Fruit fly (Drosophila melanogaster) whole organism, embryonic: Measurements from ENCODE around the gene Patr-1.

Source experiments
- Aef1 ChIP-seq: fragments of 200-800 bp; sonication (Bioruptor generic); IDR thresholded peaks from 3 replicates; pipeline ENCODE4 v1.3.6; 2022; ENCODE audit warnings: missing biosample characterization, missing genetic modification characterization
- Awh ChIP-seq: fragments of 200-800 bp; sonication (Bioruptor generic); IDR thresholded peaks from 2 replicates; pipeline ENCODE4, ENCODE4 v1.3.6; 2022; ENCODE audit warnings: missing biosample characterization, missing genetic modification characterization
- B-H1 ChIP-seq: fragments of 200-800 bp; sonication (Bioruptor generic); IDR thresholded peaks from 3 replicates; pipeline ENCODE4 v1.3.6; 2022; ENCODE audit warnings: missing biosample characterization, missing genetic modification characterization
- Bgb ChIP-seq: fragments of 200-800 bp; sonication (Bioruptor generic); IDR thresholded peaks from 2 replicates; pipeline ENCODE4 v1.3.6; 2022; ENCODE audit warnings: missing biosample characterization, missing genetic modification characterization; ENCODE audit not compliant: partially characterized antibody
- CG12155 ChIP-seq: fragments of 200-800 bp; sonication (Bioruptor generic); optimal IDR thresholded peaks from 3 replicates; lab custom pipeline; 2016; ENCODE audit warnings: missing biosample characterization, missing genetic modification characterization
- CG13123 ChIP-seq: fragments of 200-800 bp; sonication (Bioruptor generic); optimal IDR thresholded peaks from 2 replicates; lab custom pipeline; 2016; ENCODE audit warnings: missing biosample characterization, missing genetic modification characterization
- CG14860 ChIP-seq: fragments of 200-800 bp; sonication (Bioruptor generic); IDR thresholded peaks from 3 replicates; pipeline ENCODE4 v1.3.6; 2022; ENCODE audit warnings: missing biosample characterization, missing genetic modification characterization; ENCODE audit not compliant: partially characterized antibody
- CG15073 ChIP-seq: fragments of 200-800 bp; sonication (Bioruptor generic); optimal IDR thresholded peaks from 2 replicates; lab custom pipeline; 2016; ENCODE audit warnings: missing biosample characterization, missing genetic modification characterization
- CG16779 ChIP-seq: fragments of 200-800 bp; sonication (Bioruptor generic); IDR thresholded peaks from 2 replicates; pipeline ENCODE4 v1.3.6; 2022; ENCODE audit warnings: missing biosample characterization, missing genetic modification characterization
- CG16863 ChIP-seq: fragments of 200-800 bp; sonication (Bioruptor generic); optimal IDR thresholded peaks from 3 replicates; lab custom pipeline; 2016; ENCODE audit warnings: missing biosample characterization, missing genetic modification characterization
- CG17612 ChIP-seq: fragments of 200-800 bp; sonication (Bioruptor generic); IDR thresholded peaks from 2 replicates; pipeline ENCODE4 v1.3.6; 2022; ENCODE audit warnings: missing biosample characterization, missing genetic modification characterization
- CG17912 ChIP-seq: fragments of 200-800 bp; sonication (Bioruptor generic); optimal IDR thresholded peaks from 2 replicates; lab custom pipeline; 2018; ENCODE audit warnings: missing biosample characterization, mild to moderate bottlenecking, missing genetic modification characterization
- CG2129 ChIP-seq: fragments of 200-800 bp; sonication (Bioruptor generic); IDR thresholded peaks from 2 replicates; pipeline ENCODE4 v1.3.6; 2022; ENCODE audit warnings: missing biosample characterization, missing genetic modification characterization; ENCODE audit not compliant: partially characterized antibody
- CG2202 ChIP-seq: fragments of 200-800 bp; sonication (Bioruptor generic); optimal IDR thresholded peaks from 2 replicates; lab custom pipeline; 2018; ENCODE audit warnings: missing biosample characterization, mild to moderate bottlenecking, missing genetic modification characterization
- CG31388 ChIP-seq: fragments of 200-800 bp; sonication (Bioruptor generic); optimal IDR thresholded peaks from 2 replicates; lab custom pipeline; 2016; ENCODE audit warnings: missing biosample characterization, missing genetic modification characterization
- CG32532 ChIP-seq: fragments of 200-800 bp; sonication (Bioruptor generic); IDR thresholded peaks from 2 replicates; pipeline ENCODE4 v1.3.6; 2022; ENCODE audit warnings: missing biosample characterization, missing genetic modification characterization
- CG33557 ChIP-seq: fragments of 200-800 bp; sonication (Bioruptor generic); optimal IDR thresholded peaks from 2 replicates; lab custom pipeline; 2019; ENCODE audit warnings: missing biosample characterization, mild to moderate bottlenecking, missing genetic modification characterization, moderate library complexity
- CG34224 ChIP-seq: fragments of 200-800 bp; sonication (Bioruptor generic); IDR thresholded peaks from 3 replicates; pipeline ENCODE4 v1.3.6; 2022; ENCODE audit warnings: missing biosample characterization, missing genetic modification characterization; ENCODE audit not compliant: partially characterized antibody
- CG3838 ChIP-seq: fragments of 200-800 bp; sonication (Bioruptor generic); optimal IDR thresholded peaks from 3 replicates; lab custom pipeline; 2016; ENCODE audit warnings: missing biosample characterization, missing genetic modification characterization
- CG42726 ChIP-seq: fragments of 200-800 bp; sonication (Bioruptor generic); IDR thresholded peaks from 2 replicates; pipeline ENCODE4 v1.3.6; 2022; ENCODE audit warnings: missing biosample characterization, missing genetic modification characterization; ENCODE audit not compliant: partially characterized antibody
- CG6765 ChIP-seq: fragments of 200-800 bp; sonication (Bioruptor generic); optimal IDR thresholded peaks from 3 replicates; lab custom pipeline; 2017; ENCODE audit warnings: missing biosample characterization, mild to moderate bottlenecking, missing genetic modification characterization
- CG6791 ChIP-seq: fragments of 200-800 bp; sonication (Bioruptor generic); IDR thresholded peaks from 3 replicates; pipeline ENCODE4 v1.3.6; 2022; ENCODE audit warnings: missing biosample characterization, missing genetic modification characterization; ENCODE audit not compliant: partially characterized antibody
- CG8359 ChIP-seq: fragments of 200-800 bp; sonication (Bioruptor generic); optimal IDR thresholded peaks from 2 replicates; lab custom pipeline; 2017; ENCODE audit warnings: missing biosample characterization, mild to moderate bottlenecking, missing genetic modification characterization, borderline replicate concordance
- CG8765 ChIP-seq: fragments of 200-800 bp; sonication (Bioruptor generic); IDR thresholded peaks from 2 replicates; pipeline ENCODE4 v1.3.6; 2022; ENCODE audit warnings: missing biosample characterization, missing genetic modification characterization
- CG8944 ChIP-seq: fragments of 200-800 bp; sonication (Bioruptor generic); optimal IDR thresholded peaks from 3 replicates; lab custom pipeline; 2016; ENCODE audit warnings: missing biosample characterization, missing genetic modification characterization
- CoRest ChIP-seq: fragments of 200-800 bp; sonication (Bioruptor generic); optimal IDR thresholded peaks from 3 replicates; lab custom pipeline; 2018; ENCODE audit warnings: missing biosample characterization, mild to moderate bottlenecking, missing genetic modification characterization, moderate library complexity
- CrebB ChIP-seq: fragments of 200-800 bp; sonication (Bioruptor generic); optimal IDR thresholded peaks from 3 replicates; lab custom pipeline; 2018; ENCODE audit warnings: missing biosample characterization, mild to moderate bottlenecking, missing genetic modification characterization
- Dad ChIP-seq: fragments of 200-800 bp; sonication (Bioruptor generic); optimal IDR thresholded peaks from 3 replicates; lab custom pipeline; 2016; ENCODE audit warnings: missing biosample characterization, missing genetic modification characterization
- Dbx ChIP-seq: fragments of 200-800 bp; sonication (Bioruptor generic); IDR thresholded peaks from 3 replicates; pipeline ENCODE4 v1.3.6; 2022; ENCODE audit warnings: missing biosample characterization, missing genetic modification characterization
- Fer3 ChIP-seq: fragments of 200-800 bp; sonication (Bioruptor generic); optimal IDR thresholded peaks from 2 replicates; lab custom pipeline; 2018; ENCODE audit warnings: missing biosample characterization, mild to moderate bottlenecking, missing genetic modification characterization, moderate library complexity
- HLH54F ChIP-seq: fragments of 200-800 bp; sonication (Bioruptor generic); optimal IDR thresholded peaks from 3 replicates; lab custom pipeline; 2016; ENCODE audit warnings: missing biosample characterization, missing genetic modification characterization
- Hsf ChIP-seq: fragments of 200-800 bp; sonication (Bioruptor generic); optimal IDR thresholded peaks from 3 replicates; lab custom pipeline; 2016; ENCODE audit warnings: missing biosample characterization, missing genetic modification characterization
- MBD-R2 ChIP-seq: fragments of 200-800 bp; sonication (Bioruptor generic); IDR thresholded peaks from 2 replicates; pipeline ENCODE4 v1.3.6; 2022; ENCODE audit warnings: missing biosample characterization, missing genetic modification characterization
- Ssrp ChIP-seq: fragments of 200-800 bp; sonication (Bioruptor generic); optimal IDR thresholded peaks from 2 replicates; lab custom pipeline; 2018; ENCODE audit warnings: missing biosample characterization, mild to moderate bottlenecking, missing genetic modification characterization, moderate library complexity
- aop ChIP-seq: fragments of 200-800 bp; sonication (Bioruptor generic); IDR thresholded peaks from 2 replicates; pipeline ENCODE4 v1.3.6; 2022; ENCODE audit warnings: missing biosample characterization, missing genetic modification characterization
- bab2 ChIP-seq: fragments of 200-800 bp; sonication (Bioruptor generic); optimal IDR thresholded peaks from 2 replicates; lab custom pipeline; 2016; ENCODE audit warnings: missing biosample characterization, missing genetic modification characterization
- chn ChIP-seq: fragments of 200-800 bp; sonication (Bioruptor generic); optimal IDR thresholded peaks from 2 replicates; lab custom pipeline; 2016; ENCODE audit warnings: missing biosample characterization, missing genetic modification characterization
- ems ChIP-seq: fragments of 200-800 bp; sonication (Bioruptor generic); optimal IDR thresholded peaks from 3 replicates; lab custom pipeline; 2016; ENCODE audit warnings: missing biosample characterization, missing genetic modification characterization
- gem ChIP-seq: fragments of 200-800 bp; sonication (Bioruptor generic); optimal IDR thresholded peaks from 2 replicates; lab custom pipeline; 2019; ENCODE audit warnings: missing biosample characterization, mild to moderate bottlenecking, missing genetic modification characterization, moderate library complexity
- gsb-n ChIP-seq: fragments of 200-800 bp; sonication (Bioruptor generic); optimal IDR thresholded peaks from 3 replicates; lab custom pipeline; 2018; ENCODE audit warnings: missing biosample characterization, mild to moderate bottlenecking, missing genetic modification characterization
- hbn ChIP-seq: fragments of 200-800 bp; sonication (Bioruptor generic); IDR thresholded peaks from 2 replicates; pipeline ENCODE4 v1.3.6; 2022; ENCODE audit warnings: missing biosample characterization, missing genetic modification characterization; ENCODE audit not compliant: partially characterized antibody
- lbe ChIP-seq: fragments of 200-800 bp; sonication (Bioruptor generic); optimal IDR thresholded peaks from 2 replicates; lab custom pipeline; 2016; ENCODE audit warnings: missing biosample characterization, mild to moderate bottlenecking, missing genetic modification characterization
- odd ChIP-seq: fragments of 200-800 bp; sonication (Bioruptor generic); optimal IDR thresholded peaks from 2 replicates; lab custom pipeline; 2017; ENCODE audit warnings: missing biosample characterization, mild to moderate bottlenecking, missing genetic modification characterization
- phol ChIP-seq: fragments of 200-800 bp; sonication (Bioruptor generic); optimal IDR thresholded peaks from 3 replicates; lab custom pipeline; 2018; ENCODE audit warnings: missing biosample characterization, mild to moderate bottlenecking, missing genetic modification characterization, moderate library complexity
- pros ChIP-seq: fragments of 200-800 bp; sonication (Bioruptor generic); optimal IDR thresholded peaks from 3 replicates; lab custom pipeline; 2019; ENCODE audit warnings: missing biosample characterization, mild to moderate bottlenecking, missing genetic modification characterization, moderate library complexity
- pum ChIP-seq: fragments of 200-800 bp; sonication (Bioruptor generic); optimal IDR thresholded peaks from 2 replicates; lab custom pipeline; 2016; ENCODE audit warnings: missing biosample characterization, missing genetic modification characterization
- sens-2 ChIP-seq: fragments of 200-800 bp; sonication (Bioruptor generic); IDR thresholded peaks from 2 replicates; pipeline ENCODE4 v1.3.6; 2022; ENCODE audit warnings: missing biosample characterization, missing genetic modification characterization
- tgo ChIP-seq: fragments of 200-800 bp; sonication (Bioruptor generic); IDR thresholded peaks from 3 replicates; pipeline ENCODE4 v1.3.6; 2022; ENCODE audit warnings: missing biosample characterization, missing genetic modification characterization
- tin ChIP-seq: fragments of 200-800 bp; sonication (Bioruptor generic); optimal IDR thresholded peaks from 3 replicates; lab custom pipeline; 2016; ENCODE audit warnings: missing biosample characterization, missing genetic modification characterization
- vvl ChIP-seq: fragments of 200-800 bp; sonication (Bioruptor generic); IDR thresholded peaks from 2 replicates; pipeline ENCODE4 v1.3.6; 2022; ENCODE audit warnings: missing biosample characterization, missing genetic modification characterization

Gene Patr-1

DNA sequence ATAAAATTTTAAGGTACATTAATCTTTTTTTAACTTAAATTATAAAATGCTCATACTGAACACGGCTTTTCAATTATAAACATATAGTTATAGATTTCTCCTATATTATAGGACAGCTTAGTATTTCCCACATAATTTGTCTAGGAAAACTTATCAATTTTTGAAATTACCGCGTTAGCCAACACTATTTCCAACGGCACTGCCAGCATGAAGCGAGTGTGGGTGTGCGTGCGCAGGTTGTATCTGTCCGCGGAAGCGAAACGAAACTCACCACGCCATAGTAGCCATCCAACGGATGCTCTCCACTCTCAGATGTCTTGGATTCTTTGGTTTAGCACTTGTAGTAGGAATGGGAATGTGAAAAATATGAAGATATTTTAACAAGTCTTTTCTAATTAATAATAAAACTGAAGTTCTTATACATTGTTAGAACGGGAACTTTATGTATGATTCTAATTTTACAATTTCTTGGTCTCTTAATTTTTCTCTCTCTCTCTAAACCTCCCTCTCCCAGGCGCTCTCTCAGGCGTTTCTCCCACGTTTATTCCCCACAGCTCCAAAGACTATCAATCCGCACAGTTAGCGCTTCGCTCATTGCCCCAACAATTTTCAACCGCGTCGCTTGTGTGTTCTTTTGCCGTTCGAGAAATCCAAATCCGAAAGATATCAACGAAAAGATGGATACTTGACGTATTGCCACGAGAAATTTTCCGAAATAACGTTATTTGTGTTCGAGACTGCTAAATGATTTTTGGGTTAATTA, 10.2 kb downstream of the Patr-1 start, which contains the start of gene Dad (continued):
- TF ChIP-seq tin (no peak), CG12155 (no peak), CG16779 (GFP tag; lab: Robert Waterston, UW) (no peak), Dbx (GFP tag; lab: Robert Waterston, UW) (no peak), CG2202 (tag; lab: Kevin White, UChicago) (peak; percentile 10), CG3838 (GFP tag; lab: Kevin White, UChicago) (no peak), tgo (GFP tag; lab: Robert Waterston, UW) (no peak), chn (GFP tag; lab: Kevin White, UChicago) (no peak), gem (tag; lab: Kevin White, UChicago) (peak; percentile 1), CG32532 (peak; percentile 31; the same call in 1 of the 2 replicates), gsb-n (tag; lab: Kevin White, UChicago) (no peak), MBD-R2 (GFP tag; lab: Robert Waterston, UW) (no peak), pum (GFP tag; lab: Kevin White, UChicago) (no peak), HLH54F (GFP tag; lab: Kevin White, UChicago) (no peak), CG15073 (no peak), CG42726 (GFP tag; lab: Robert Waterston, UW) (no peak), Hsf (peak; percentile 8), CG34224 (peak; percentile 49; the same call in 2 of the 3 replicates), lbe (GFP tag; lab: Kevin White, UChicago) (peak; percentile 42), odd (GFP tag; lab: Kevin White, UChicago) (peak; percentile 39), CG6791 (GFP tag; lab: Robert Waterston, UW) (no peak), CG31388 (GFP tag; lab: Kevin White, UChicago) (no peak), Awh (GFP tag; lab: Robert Waterston, UW) (no peak), ems (no peak), CG17912 (no peak), Fer3 (tag; lab: Kevin White, UChicago) (no peak), CG2129 (GFP tag; lab: Robert Waterston, UW) (no peak), CG13123 (GFP tag; lab: Kevin White, UChicago) (no peak), CG17612 (GFP tag; lab: Robert Waterston, UW) (no peak), Ssrp (no peak), CG33557 (GFP tag; lab: Kevin White, UChicago) (no peak), CoRest (no peak), CG8359 (GFP tag; lab: Kevin White, UChicago) (no peak), CG16863 (GFP tag; lab: Kevin White, UChicago) (no peak), CG6765 (GFP tag; lab: Kevin White, UChicago) (peak; percentile 45), aop (GFP tag; lab: Robert Waterston, UW) (no peak), pros (GFP tag; lab: Kevin White, UChicago) (peak; percentile 58), vvl (GFP tag; lab: Robert Waterston, UW) (peak; percentile 25; the same call in 1 of the 2 replicates), hbn (GFP tag; lab: Robert Waterston, UW) (peak; percentile 16; the same call in 1 of the 2 replicates), sens-2 (GFP tag; lab: Robert Waterston, UW) (no peak), CG14860 (GFP tag; lab: Robert Waterston, UW) (no peak), B-H1 (GFP tag; lab: Robert Waterston, UW) (no peak), Dad (GFP tag; lab: Kevin White, UChicago) (peak; percentile 53), CrebB (tag; lab: Kevin White, UChicago) (no peak), CG8765 (no peak), phol (tag; lab: Kevin White, UChicago) (no peak), CG8944 (GFP tag; lab: Kevin White, UChicago) (no peak), bab2 (GFP tag; lab: Kevin White, UChicago) (no peak), Bgb (GFP tag; lab: Robert Waterston, UW) (peak; percentile 43), Aef1 (no peak)
